Fruit fly (Drosophila melanogaster) whole organism, embryonic: ENCODE results near the gene foxo.
A peak's percentile ranks its signal among the peaks of the same experiment; 100 is the strongest.

ENCODE experiments used
- Asciz ChIP-seq: fragments of 200-800 bp; sonication (Bioruptor generic); optimal IDR thresholded peaks from 2 replicates; lab custom pipeline; 2017; ENCODE audit warnings: missing biosample characterization, mild to moderate bottlenecking, missing genetic modification characterization, missing genetic modification reagents
- C15 ChIP-seq: fragments of 200-800 bp; sonication (Bioruptor generic); IDR thresholded peaks from 3 replicates; pipeline ENCODE4 v1.3.6; 2022; ENCODE audit warnings: missing biosample characterization, missing genetic modification characterization
- CG10654 ChIP-seq: fragments of 200-800 bp; sonication (Bioruptor generic); optimal IDR thresholded peaks from 2 replicates; lab custom pipeline; 2016; ENCODE audit warnings: missing biosample characterization, missing genetic modification characterization
- CG11504 ChIP-seq: fragments of 200-800 bp; sonication (Bioruptor generic); optimal IDR thresholded peaks from 3 replicates; lab custom pipeline; 2019; ENCODE audit warnings: missing biosample characterization, mild to moderate bottlenecking, missing genetic modification characterization, moderate library complexity
- CG11723 ChIP-seq: fragments of 200-800 bp; sonication (Bioruptor generic); optimal IDR thresholded peaks from 2 replicates; lab custom pipeline; 2017; ENCODE audit warnings: missing biosample characterization, mild to moderate bottlenecking, missing genetic modification characterization
- CG12219 ChIP-seq: fragments of 200-800 bp; sonication (Bioruptor generic); optimal IDR thresholded peaks from 3 replicates; lab custom pipeline; 2018; ENCODE audit warnings: missing biosample characterization, mild to moderate bottlenecking, missing genetic modification characterization
- CG14050 ChIP-seq: fragments of 200-800 bp; sonication (Bioruptor generic); IDR thresholded peaks from 3 replicates; pipeline ENCODE4 v1.3.6; 2022; ENCODE audit warnings: missing biosample characterization, missing genetic modification characterization
- CG14860 ChIP-seq: fragments of 200-800 bp; sonication (Bioruptor generic); IDR thresholded peaks from 3 replicates; pipeline ENCODE4 v1.3.6; 2022; ENCODE audit warnings: missing biosample characterization, missing genetic modification characterization; ENCODE audit not compliant: partially characterized antibody
- CG1529 ChIP-seq: fragments of 200-800 bp; sonication (Bioruptor generic); optimal IDR thresholded peaks from 3 replicates; lab custom pipeline; 2018; ENCODE audit warnings: missing biosample characterization, missing genetic modification characterization
- CG1602 ChIP-seq: fragments of 200-800 bp; sonication (Bioruptor generic); optimal IDR thresholded peaks from 3 replicates; lab custom pipeline; 2016; ENCODE audit warnings: missing biosample characterization, missing genetic modification characterization
- CG17361 ChIP-seq: fragments of 200-800 bp; sonication (Bioruptor generic); IDR thresholded peaks from 3 replicates; pipeline ENCODE4 v1.3.6; 2022; ENCODE audit warnings: missing biosample characterization, missing genetic modification characterization
- CG1792 ChIP-seq: fragments of 200-800 bp; sonication (Bioruptor generic); optimal IDR thresholded peaks from 2 replicates; lab custom pipeline; 2016; ENCODE audit warnings: missing biosample characterization, missing genetic modification characterization
- CG18764 ChIP-seq: fragments of 200-800 bp; sonication (Bioruptor generic); optimal IDR thresholded peaks from 3 replicates; lab custom pipeline; 2016; ENCODE audit warnings: missing biosample characterization, missing genetic modification characterization
- CG2875 ChIP-seq: fragments of 200-800 bp; sonication (Bioruptor generic); optimal IDR thresholded peaks from 2 replicates; lab custom pipeline; 2017; ENCODE audit warnings: missing biosample characterization, mild to moderate bottlenecking, missing genetic modification characterization, missing genetic modification reagents
- CG31441 ChIP-seq: fragments of 200-800 bp; sonication (Bioruptor generic); IDR thresholded peaks from 2 replicates; pipeline ENCODE4 v1.3.6; 2022; ENCODE audit warnings: missing biosample characterization, missing genetic modification characterization
- CG32532 ChIP-seq: fragments of 200-800 bp; sonication (Bioruptor generic); IDR thresholded peaks from 2 replicates; pipeline ENCODE4 v1.3.6; 2022; ENCODE audit warnings: missing biosample characterization, missing genetic modification characterization
- CG3995 ChIP-seq: fragments of 200-800 bp; sonication (Bioruptor generic); optimal IDR thresholded peaks from 3 replicates; lab custom pipeline; 2016; ENCODE audit warnings: missing biosample characterization, missing genetic modification characterization
- CG7271 ChIP-seq: fragments of 200-800 bp; sonication (Bioruptor generic); optimal IDR thresholded peaks from 2 replicates; lab custom pipeline; 2018; ENCODE audit warnings: missing biosample characterization, mild to moderate bottlenecking, missing genetic modification characterization, moderate library complexity
- CG7786 ChIP-seq: fragments of 200-800 bp; sonication (Bioruptor generic); optimal IDR thresholded peaks from 2 replicates; lab custom pipeline; 2016; ENCODE audit warnings: missing biosample characterization, missing genetic modification characterization
- CG8290 ChIP-seq, 3 experiments: fragments of 200-800 bp; sonication (Bioruptor generic); optimal IDR thresholded peaks; 2 replicates each; lab custom pipeline; 2016 to 2019; ENCODE audit warnings: missing biosample characterization in 3 of 3, missing genetic modification characterization in 3 of 3, mild to moderate bottlenecking in 2 of 3, moderate library complexity in 1 of 3
- CG8944 ChIP-seq: fragments of 200-800 bp; sonication (Bioruptor generic); optimal IDR thresholded peaks from 3 replicates; lab custom pipeline; 2016; ENCODE audit warnings: missing biosample characterization, missing genetic modification characterization
- Camta ChIP-seq: fragments of 200-800 bp; sonication (Bioruptor generic); optimal IDR thresholded peaks from 2 replicates; lab custom pipeline; 2016; ENCODE audit warnings: missing biosample characterization, missing genetic modification characterization
- CkIIα-i1 ChIP-seq: fragments of 200-800 bp; sonication (Bioruptor generic); IDR thresholded peaks from 2 replicates; pipeline ENCODE4 v1.3.6; 2022; ENCODE audit warnings: missing biosample characterization, missing genetic modification characterization
- Dfd ChIP-seq, 2 experiments: fragments of >200 bp; optimal IDR thresholded peaks; 2 replicates each; lab custom pipeline; 2017; ENCODE audit warnings: missing biosample characterization in 2 of 2, missing genetic modification characterization in 2 of 2
- Drgx ChIP-seq: fragments of 200-800 bp; sonication (Bioruptor generic); IDR thresholded peaks from 2 replicates; pipeline ENCODE4 v1.3.6; 2022; ENCODE audit warnings: missing biosample characterization, missing genetic modification characterization
- ERR ChIP-seq: fragments of 200-800 bp; sonication (Bioruptor generic); optimal IDR thresholded peaks from 2 replicates; lab custom pipeline; 2016; ENCODE audit warnings: missing biosample characterization, missing genetic modification characterization
- Eip74EF ChIP-seq, 2 experiments: fragments of 200-800 bp in 1 of 2; fragments of >200 bp in 1 of 2; sonication (Bioruptor generic) in 1 of 2; optimal IDR thresholded peaks; 2 replicates each; lab custom pipeline; 2017 to 2019; ENCODE audit warnings: missing biosample characterization in 2 of 2, missing genetic modification characterization in 2 of 2, mild to moderate bottlenecking in 1 of 2, moderate library complexity in 1 of 2
- HLH3B ChIP-seq: fragments of 200-800 bp; sonication (Bioruptor generic); IDR thresholded peaks from 2 replicates; pipeline ENCODE4 v1.3.6; 2022; ENCODE audit warnings: missing biosample characterization, missing genetic modification characterization
- Hr3 ChIP-seq: fragments of 200-800 bp; sonication (Bioruptor generic); optimal IDR thresholded peaks from 3 replicates; lab custom pipeline; 2016; ENCODE audit warnings: missing biosample characterization, missing genetic modification characterization
- Ptx1 ChIP-seq: fragments of 200-800 bp; sonication (Bioruptor generic); IDR thresholded peaks from 2 replicates; pipeline ENCODE4 v1.3.6; 2022; ENCODE audit warnings: missing biosample characterization, missing genetic modification characterization
- Rx ChIP-seq: fragments of 200-800 bp; sonication (Bioruptor generic); IDR thresholded peaks from 2 replicates; pipeline ENCODE4 v1.3.6; 2022; ENCODE audit warnings: missing biosample characterization, missing genetic modification characterization
- aop ChIP-seq: fragments of 200-800 bp; sonication (Bioruptor generic); IDR thresholded peaks from 2 replicates; pipeline ENCODE4 v1.3.6; 2022; ENCODE audit warnings: missing biosample characterization, missing genetic modification characterization
- ara ChIP-seq: fragments of 200-800 bp; sonication (Bioruptor generic); IDR thresholded peaks from 2 replicates; pipeline ENCODE4 v1.3.6; 2022; ENCODE audit warnings: missing biosample characterization, missing genetic modification characterization
- cg ChIP-seq: fragments of 200-800 bp; sonication (Bioruptor generic); optimal IDR thresholded peaks from 3 replicates; lab custom pipeline; 2019; ENCODE audit warnings: missing biosample characterization, mild to moderate bottlenecking, missing genetic modification characterization, moderate library complexity
- cwo ChIP-seq: fragments of 200-800 bp; sonication (Bioruptor generic); optimal IDR thresholded peaks from 3 replicates; lab custom pipeline; 2017; ENCODE audit warnings: missing biosample characterization, missing genetic modification characterization, mild to moderate bottlenecking, moderate library complexity, missing genetic modification reagents
- ems ChIP-seq: fragments of 200-800 bp; sonication (Bioruptor generic); optimal IDR thresholded peaks from 3 replicates; lab custom pipeline; 2016; ENCODE audit warnings: missing biosample characterization, missing genetic modification characterization
- esg ChIP-seq: fragments of 200-800 bp; sonication (Bioruptor generic); conservative IDR thresholded peaks from 2 replicates; pipeline ENCODE4 v1.3.6; 2022; ENCODE audit warnings: missing biosample characterization, missing genetic modification characterization
- gcm ChIP-seq: fragments of 200-800 bp; sonication (Bioruptor generic); optimal IDR thresholded peaks from 2 replicates; lab custom pipeline; 2019; ENCODE audit warnings: missing biosample characterization, mild to moderate bottlenecking, missing genetic modification characterization, moderate library complexity
- grau ChIP-seq: fragments of 200-800 bp; optimal IDR thresholded peaks from 3 replicates; lab custom pipeline; 2019; ENCODE audit warnings: missing biosample characterization, mild to moderate bottlenecking, missing genetic modification characterization, moderate library complexity
- nerfin-1 ChIP-seq: fragments of 200-800 bp; sonication (Bioruptor generic); optimal IDR thresholded peaks from 3 replicates; lab custom pipeline; 2019; ENCODE audit warnings: missing biosample characterization, mild to moderate bottlenecking, missing genetic modification characterization, moderate library complexity
- pnt ChIP-seq: fragments of 200-800 bp; sonication (Bioruptor generic); optimal IDR thresholded peaks from 3 replicates; lab custom pipeline; 2016; ENCODE audit warnings: missing biosample characterization, missing genetic modification characterization
- pzg ChIP-seq: fragments of 200-800 bp; sonication (Bioruptor generic); optimal IDR thresholded peaks from 3 replicates; lab custom pipeline; 2018; ENCODE audit warnings: missing biosample characterization, mild to moderate bottlenecking, missing genetic modification characterization, moderate library complexity
- repo ChIP-seq: fragments of 200-800 bp; sonication (Bioruptor generic); optimal IDR thresholded peaks from 2 replicates; lab custom pipeline; 2016; ENCODE audit warnings: missing biosample characterization, missing genetic modification characterization
- sens-2 ChIP-seq: fragments of 200-800 bp; sonication (Bioruptor generic); IDR thresholded peaks from 2 replicates; pipeline ENCODE4 v1.3.6; 2022; ENCODE audit warnings: missing biosample characterization, missing genetic modification characterization
- slou ChIP-seq: fragments of 200-800 bp; sonication (Bioruptor generic); optimal IDR thresholded peaks from 3 replicates; lab custom pipeline; 2016; ENCODE audit warnings: missing biosample characterization, missing genetic modification characterization
- stc ChIP-seq: fragments of 200-800 bp; sonication (Bioruptor generic); IDR thresholded peaks from 2 replicates; pipeline ENCODE4 v1.3.6; 2022; ENCODE audit warnings: missing biosample characterization, missing genetic modification characterization
- tgo ChIP-seq: fragments of 200-800 bp; sonication (Bioruptor generic); IDR thresholded peaks from 3 replicates; pipeline ENCODE4 v1.3.6; 2022; ENCODE audit warnings: missing biosample characterization, missing genetic modification characterization
- twi ChIP-seq: fragments of 200-800 bp; optimal IDR thresholded peaks from 2 replicates; lab custom pipeline; 2019; ENCODE audit warnings: missing biosample characterization, mild to moderate bottlenecking, missing genetic modification characterization, moderate library complexity
- zen ChIP-seq: fragments of 200-800 bp; sonication (Bioruptor generic); optimal IDR thresholded peaks from 3 replicates; lab custom pipeline; 2018; ENCODE audit warnings: missing biosample characterization, mild to moderate bottlenecking, missing genetic modification characterization, moderate library complexity

Gene foxo

DNA sequence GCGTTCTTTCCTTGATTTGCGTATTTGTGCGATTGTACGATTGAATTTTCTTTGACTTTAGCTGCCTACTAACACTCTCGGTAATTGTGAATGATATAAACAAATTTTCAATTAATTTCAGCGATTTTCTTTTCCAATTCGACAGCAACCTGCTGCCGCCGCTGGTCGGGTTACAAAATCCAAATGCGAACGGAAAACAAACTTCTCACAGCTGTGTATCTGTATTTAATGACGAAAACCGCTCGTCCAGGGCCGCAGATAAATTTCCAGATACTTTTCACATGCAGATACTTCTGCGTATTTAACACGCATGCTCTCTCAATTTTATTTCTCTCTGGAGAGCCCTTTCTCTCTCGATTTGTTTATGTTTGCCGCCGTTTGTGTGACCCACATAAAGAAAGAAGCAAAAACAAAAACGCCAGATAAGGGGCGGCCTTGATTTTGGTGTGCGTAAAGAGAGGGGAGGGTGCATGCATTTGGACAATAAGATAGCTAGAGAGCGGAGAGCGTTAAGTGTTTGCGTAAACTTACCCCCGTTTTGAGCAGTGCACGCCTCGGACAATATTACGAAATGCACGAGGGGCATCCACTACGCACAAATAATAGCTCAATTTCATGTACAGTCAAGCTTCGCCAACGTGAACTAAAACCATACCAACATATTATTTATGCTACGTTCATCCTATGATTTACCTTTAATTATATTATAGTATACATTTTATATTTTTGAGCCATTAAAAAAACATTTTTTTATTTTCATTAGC is 51.6 kb downstream of the foxo start, which contains the start of gene CG12402 (continued):
- peak; percentile 95 for TF ChIP-seq CG31441 (GFP tag; lab: Robert Waterston, UW)
- peak; percentile 91 for TF ChIP-seq CG11504 (tag; lab: Kevin White, UChicago)
- peak; percentile 9; the same call in 1 of the 2 replicates for TF ChIP-seq aop
- peak; percentile 68 for TF ChIP-seq CG11723 (GFP tag; lab: Kevin White, UChicago)
- TF ChIP-seq slou (GFP tag; lab: Kevin White, UChicago), result no peak
- peak; percentile 51 for TF ChIP-seq CG1792 (GFP tag; lab: Kevin White, UChicago)
- peak; percentile 91 for TF ChIP-seq Hr3 (GFP tag; lab: Kevin White, UChicago)
- peak; percentile 84 for TF ChIP-seq cg (GFP tag; lab: Kevin White, UChicago)
- TF ChIP-seq Rx (GFP tag; lab: Robert Waterston, UW), result peak; percentile 74
- TF ChIP-seq pnt (GFP tag; lab: Kevin White, UChicago), result peak; percentile 49
- TF ChIP-seq CG7271 (tag; lab: Kevin White, UChicago), result peak; percentile 19
- peak; percentile 86 for TF ChIP-seq gcm (GFP tag; lab: Kevin White, UChicago)
- peak; percentile 82 for TF ChIP-seq CG14050 (GFP tag; lab: Robert Waterston, UW)
- TF ChIP-seq CG7786 (GFP tag; lab: Kevin White, UChicago), result peak; percentile 51
- TF ChIP-seq repo (GFP tag; lab: Kevin White, UChicago), result peak; percentile 57
- peak; percentile 82 for TF ChIP-seq CG12219
- peak; percentile 47 for TF ChIP-seq ERR (GFP tag; lab: Kevin White, UChicago)
- peak; percentile 55 for TF ChIP-seq ems (GFP tag; lab: Kevin White, UChicago)
- TF ChIP-seq CG8944, result peak; percentile 37
- peak; percentile 89 for TF ChIP-seq Ptx1
- TF ChIP-seq cwo, result peak; percentile 75
- peak in 1 of 2 experiments; percentile 70 for TF ChIP-seq Eip74EF (GFP tag; optimal IDR thresholded peaks at IDR 0.05; lab: Kevin White, UChicago)
- TF ChIP-seq Drgx (GFP tag; lab: Robert Waterston, UW), result peak; percentile 61
- TF ChIP-seq nerfin-1 (tag; lab: Kevin White, UChicago), result peak; percentile 68
- peak; percentile 51 for TF ChIP-seq zen (tag; lab: Kevin White, UChicago)
- peak; percentile 85 for TF ChIP-seq CG10654 (GFP tag; lab: Kevin White, UChicago)
- TF ChIP-seq CG3995 (GFP tag; lab: Kevin White, UChicago), result no peak
- peak; percentile 46 for TF ChIP-seq Camta
- TF ChIP-seq grau (tag; lab: Kevin White, UChicago), result peak; percentile 98
- TF ChIP-seq tgo, result peak; percentile 86
- peak; percentile 80 for TF ChIP-seq ara (GFP tag; lab: Robert Waterston, UW)
- TF ChIP-seq CkIIα-i1 (GFP tag; lab: Robert Waterston, UW), result no peak
- peak; percentile 80 for TF ChIP-seq CG1602 (GFP tag; lab: Kevin White, UChicago)
- TF ChIP-seq Dfd (GFP tag; optimal IDR thresholded peaks at IDR 0.05; lab: Kevin White, UChicago), result no peak
- no peak for TF ChIP-seq CG14860
- TF ChIP-seq stc, result peak; percentile 90
- TF ChIP-seq CG32532, result peak; percentile 80
- peak; percentile 89 for TF ChIP-seq CG17361 (GFP tag; lab: Robert Waterston, UW)
- TF ChIP-seq Asciz, result peak; percentile 88
- peak; percentile 82 for TF ChIP-seq CG8290 (GFP tag; optimal IDR thresholded peaks at IDR 0.05; lab: Kevin White, UChicago)
- peak; percentile 53 to 90 for TF ChIP-seq CG8290 (tag; optimal IDR thresholded peaks at IDR 0.05; lab: Kevin White, UChicago)
- peak; percentile 16 for TF ChIP-seq twi (tag; lab: Kevin White, UChicago)
- peak; percentile 84 for TF ChIP-seq CG2875 (GFP tag; lab: Kevin White, UChicago)
- TF ChIP-seq esg (GFP tag; lab: Robert Waterston, UW), result peak; percentile 87
- no peak for TF ChIP-seq pzg (GFP tag; lab: Kevin White, UChicago)
- TF ChIP-seq CG18764, result peak; percentile 79
- peak; percentile 68 for TF ChIP-seq CG1529 (GFP tag; lab: Kevin White, UChicago)
- peak; percentile 77 for TF ChIP-seq HLH3B (GFP tag; lab: Robert Waterston, UW)
- 0 out of 3 replicates have a peak, but pooled peaks have one; percentile 32 for TF ChIP-seq C15
- peak; percentile 76; the same call in 1 of the 2 replicates for TF ChIP-seq sens-2
